Comparison of ENCODE assay signal across 5 fruit fly cellular contexts in genomic region chr2L:17430602-17431358, dm6.
TF ChIP-seq lines count a peak whose summit lies in the region.

No protein-coding gene starts in this region.

- TF ChIP-seq CTCF in whole organism, embryonic (GFP tag; optimal IDR thresholded peaks at IDR 0.05; lab: Kevin White, UChicago): no peak

TF ChIP-seq in whole organism, adult, 20 proteins besides CTCF, POLR2A, EP300 and RAD21:
- TF ChIP-seq kay (GFP tag; lab: Kevin White, UChicago; ENCODE audit: borderline replicate concordance): peak; percentile 54
- TF ChIP-seq CG1620 (GFP tag; optimal IDR thresholded peaks at IDR 0.05; lab: Kevin White, UChicago): no peak

TF ChIP-seq in whole organism, embryonic, 481 proteins besides CTCF, POLR2A, EP300 and RAD21 (continues in another document):
- no peak for TF ChIP-seq ap (GFP tag; IDR thresholded peaks at IDR 0.05; lab: Robert Waterston, UW)
- peak; percentile 15 for TF ChIP-seq sd (tag; optimal IDR thresholded peaks at IDR 0.05; lab: Kevin White, UChicago)
- peak; percentile 36 for TF ChIP-seq gem (tag; optimal IDR thresholded peaks at IDR 0.05; lab: Kevin White, UChicago)
- TF ChIP-seq Lhr (GFP tag; optimal IDR thresholded peaks at IDR 0.05; lab: Kevin White, UChicago): no peak
- peak; percentile 1 for TF ChIP-seq zfh2 (GFP tag; optimal IDR thresholded peaks at IDR 0.05; lab: Kevin White, UChicago)
- peak; percentile 72 for TF ChIP-seq cg (GFP tag; optimal IDR thresholded peaks at IDR 0.05; lab: Kevin White, UChicago)
- TF ChIP-seq D19A (tag; optimal IDR thresholded peaks at IDR 0.05; lab: Kevin White, UChicago): peak; percentile 12
- peak in 1 of 2 experiments; percentile 35 for TF ChIP-seq Hr51 (GFP tag; optimal IDR thresholded peaks at IDR 0.05; lab: Kevin White, UChicago)
- no peak for TF ChIP-seq crp (GFP tag; optimal IDR thresholded peaks at IDR 0.05; lab: Kevin White, UChicago)
- TF ChIP-seq tll (GFP tag; optimal IDR thresholded peaks at IDR 0.05; lab: Kevin White, UChicago): no peak
- TF ChIP-seq CG8290 (GFP tag; optimal IDR thresholded peaks at IDR 0.05; lab: Kevin White, UChicago): no peak
- peak in 1 of 2 experiments; percentile 11 for TF ChIP-seq CG8290 (tag; optimal IDR thresholded peaks at IDR 0.05; lab: Kevin White, UChicago)
- TF ChIP-seq Ptx1 (GFP tag; IDR thresholded peaks at IDR 0.05; lab: Robert Waterston, UW): peak; percentile 39
- TF ChIP-seq Pdp1 (GFP tag; optimal IDR thresholded peaks at IDR 0.05; lab: Kevin White, UChicago): peak in 1 of 2 experiments; percentile 84
- 0 out of 3 replicates have a peak, but pooled peaks have one; percentile 7 for TF ChIP-seq so (GFP tag; IDR thresholded peaks at IDR 0.05; lab: Robert Waterston, UW)
- 0 out of 2 replicates have a peak, but pooled peaks have one; percentile 7 for TF ChIP-seq stc (GFP tag; IDR thresholded peaks at IDR 0.05; lab: Robert Waterston, UW)
- TF ChIP-seq ci (GFP tag; IDR thresholded peaks at IDR 0.05; lab: Robert Waterston, UW): 0 out of 3 replicates have a peak, but pooled peaks have one; percentile 16
- TF ChIP-seq Stat92E (GFP tag; optimal IDR thresholded peaks at IDR 0.05; lab: Kevin White, UChicago): peak in 1 of 3 experiments; percentile 1
- no peak for TF ChIP-seq bowl (GFP tag; IDR thresholded peaks at IDR 0.05; lab: Robert Waterston, UW)
- TF ChIP-seq chinmo (GFP tag; IDR thresholded peaks at IDR 0.05; lab: Robert Waterston, UW; ENCODE audit: partially characterized antibody): peak; percentile 76; the same call in 3 of the 4 replicates

TF ChIP-seq in whole organism, prepupa, 60 proteins besides CTCF, POLR2A, EP300 and RAD21 (continues in another document):
- TF ChIP-seq Blimp-1 (GFP tag; optimal IDR thresholded peaks at IDR 0.05; lab: Kevin White, UChicago): peak; percentile 86
- TF ChIP-seq cyc (GFP tag; optimal IDR thresholded peaks at IDR 0.05; lab: Kevin White, UChicago): no peak
- TF ChIP-seq Eip75B (GFP tag; optimal IDR thresholded peaks at IDR 0.05; lab: Kevin White, UChicago): no peak
- peak; percentile 60 for TF ChIP-seq CG15336 (GFP tag; IDR thresholded peaks at IDR 0.05; lab: Robert Waterston, UW)
- TF ChIP-seq CG11902 (GFP tag; optimal IDR thresholded peaks at IDR 0.05; lab: Kevin White, UChicago): no peak
- no peak for TF ChIP-seq fkh (GFP tag; optimal IDR thresholded peaks at IDR 0.05; lab: Kevin White, UChicago)
- TF ChIP-seq OdsH (GFP tag; optimal IDR thresholded peaks at IDR 0.05; lab: Kevin White, UChicago): no peak
- TF ChIP-seq CG11294 (GFP tag; IDR thresholded peaks at IDR 0.05; lab: Robert Waterston, UW): no peak
- TF ChIP-seq salr (GFP tag; optimal IDR thresholded peaks at IDR 0.05; lab: Kevin White, UChicago): no peak
- TF ChIP-seq CG8119 (GFP tag; IDR thresholded peaks at IDR 0.05; lab: Robert Waterston, UW): peak; percentile 62
- peak; percentile 10; the same call in 2 of the 3 replicates for TF ChIP-seq CG6163 (GFP tag; IDR thresholded peaks at IDR 0.05; lab: Robert Waterston, UW)
- TF ChIP-seq CG6854 (GFP tag; optimal IDR thresholded peaks at IDR 0.05; lab: Kevin White, UChicago): peak; percentile 2
- peak; percentile 61 for TF ChIP-seq Ets96B (tag; optimal IDR thresholded peaks at IDR 0.05; lab: Kevin White, UChicago)
- TF ChIP-seq net (GFP tag; optimal IDR thresholded peaks at IDR 0.05; lab: Kevin White, UChicago): no peak
- TF ChIP-seq Hr39 (GFP tag; optimal IDR thresholded peaks at IDR 0.05; lab: Kevin White, UChicago): no peak
- no peak for TF ChIP-seq esn (GFP tag; optimal IDR thresholded peaks at IDR 0.05; lab: Kevin White, UChicago)
- TF ChIP-seq CG11762 (GFP tag; optimal IDR thresholded peaks at IDR 0.05; lab: Kevin White, UChicago; ENCODE audit: insufficient read depth): no peak
- TF ChIP-seq CG31627 (GFP tag; optimal IDR thresholded peaks at IDR 0.05; lab: Kevin White, UChicago): peak; percentile 18
- peak; percentile 2 for TF ChIP-seq Sox15 (GFP tag; optimal IDR thresholded peaks at IDR 0.05; lab: Kevin White, UChicago)
- no peak for TF ChIP-seq CG10669 (GFP tag; optimal IDR thresholded peaks at IDR 0.05; lab: Kevin White, UChicago)
- TF ChIP-seq pdm3 (GFP tag; optimal IDR thresholded peaks at IDR 0.05; lab: Kevin White, UChicago): peak; percentile 44
- TF ChIP-seq CG3919 (GFP tag; optimal IDR thresholded peaks at IDR 0.05; lab: Kevin White, UChicago): no peak
- TF ChIP-seq fd85E (GFP tag; optimal IDR thresholded peaks at IDR 0.05; lab: Kevin White, UChicago): no peak
- TF ChIP-seq Gug (GFP tag; IDR thresholded peaks at IDR 0.05; lab: Robert Waterston, UW): no peak

TF ChIP-seq in whole organism, pupa, 21 proteins besides CTCF, POLR2A, EP300 and RAD21:
- TF ChIP-seq D1 (tag; optimal IDR thresholded peaks at IDR 0.05; lab: Kevin White, UChicago) (peak; percentile 32), CG8159 (tag; optimal IDR thresholded peaks at IDR 0.05; lab: Kevin White, UChicago) (no peak), CG10348 (GFP tag; IDR thresholded peaks at IDR 0.05; lab: Robert Waterston, UW) (no peak), CG13204 (GFP tag; optimal IDR thresholded peaks at IDR 0.05; lab: Kevin White, UChicago) (no peak), gl (tag; optimal IDR thresholded peaks at IDR 0.05; lab: Kevin White, UChicago) (no peak), CG12605 (GFP tag; IDR thresholded peaks at IDR 0.05; lab: Robert Waterston, UW) (no peak), Pif1B (GFP tag; optimal IDR thresholded peaks at IDR 0.05; lab: Kevin White, UChicago) (no peak), Ets98B (GFP tag; IDR thresholded peaks at IDR 0.05; lab: Robert Waterston, UW) (no peak), rn (GFP tag; IDR thresholded peaks at IDR 0.05; lab: Robert Waterston, UW) (no peak), CG8301 (tag; optimal IDR thresholded peaks at IDR 0.05; lab: Kevin White, UChicago) (no peak), CG32121 (GFP tag; IDR thresholded peaks at IDR 0.05; lab: Robert Waterston, UW) (no peak), CG34367 (tag; optimal IDR thresholded peaks at IDR 0.05; lab: Kevin White, UChicago) (peak; percentile 44), Pif1A (GFP tag; optimal IDR thresholded peaks at IDR 0.05; lab: Kevin White, UChicago) (no peak), EcR (GFP tag; optimal IDR thresholded peaks at IDR 0.05; lab: Kevin White, UChicago) (peak; percentile 37), CG17806 (tag; optimal IDR thresholded peaks at IDR 0.05; lab: Kevin White, UChicago) (no peak), CG14655 (GFP tag; optimal IDR thresholded peaks at IDR 0.05; lab: Kevin White, UChicago) (no peak), fd96Ca (GFP tag; IDR thresholded peaks at IDR 0.05; lab: Robert Waterston, UW) (0 out of 3 replicates have a peak, but pooled peaks have one; percentile 44), CG9948 (tag; optimal IDR thresholded peaks at IDR 0.05; lab: Kevin White, UChicago) (no peak), CG4496 (GFP tag; IDR thresholded peaks at IDR 0.05; lab: Robert Waterston, UW) (no peak), CG15710 (tag; optimal IDR thresholded peaks at IDR 0.05; lab: Kevin White, UChicago) (peak; percentile 75), Snoo (tag; optimal IDR thresholded peaks at IDR 0.05; lab: Kevin White, UChicago) (no peak)
TF ChIP-seq in whole organism, pupa: peak in this region for 5.

TF ChIP-seq in whole organism, wandering third instar larva, 38 proteins besides CTCF, POLR2A, EP300 and RAD21:
- TF ChIP-seq usp (GFP tag; optimal IDR thresholded peaks at IDR 0.05; lab: Kevin White, UChicago): no peak
- no peak for TF ChIP-seq sage (GFP tag; optimal IDR thresholded peaks at IDR 0.05; lab: Kevin White, UChicago)
- TF ChIP-seq Jra (GFP tag; optimal IDR thresholded peaks at IDR 0.05; lab: Kevin White, UChicago): peak; percentile 1
- peak; percentile 69 for TF ChIP-seq Dif (GFP tag; optimal IDR thresholded peaks at IDR 0.05; lab: Kevin White, UChicago; ENCODE audit: partially characterized antibody)
- no peak for TF ChIP-seq Rel (GFP tag; optimal IDR thresholded peaks at IDR 0.05; lab: Kevin White, UChicago)
- peak; percentile 93 for TF ChIP-seq Rel (tag; optimal IDR thresholded peaks at IDR 0.05; lab: Kevin White, UChicago)
- TF ChIP-seq dl (GFP tag; optimal IDR thresholded peaks at IDR 0.05; lab: Kevin White, UChicago; ENCODE audit: insufficient read depth in 1 of 2, partially characterized antibody in 2 of 2): peak; percentile 50 to 71
- no peak for TF ChIP-seq CG9705 (GFP tag; optimal IDR thresholded peaks at IDR 0.05; lab: Kevin White, UChicago)
